Fruit fly (Drosophila melanogaster) whole organism, embryonic: ENCODE data around the gene Rip11.

Experiments used
- Ada2b ChIP-seq: fragments of 200-800 bp; sonication (Bioruptor generic); IDR thresholded peaks from 2 replicates; pipeline ENCODE4 v1.3.6; 2022; ENCODE audit warnings: missing biosample characterization, missing genetic modification characterization
- Atf3 ChIP-seq: fragments of 200-800 bp; sonication (Bioruptor generic); optimal IDR thresholded peaks from 3 replicates; lab custom pipeline; 2016; ENCODE audit warnings: missing biosample characterization, missing genetic modification characterization
- Atf6 ChIP-seq: fragments of 200-800 bp; sonication (Bioruptor generic); IDR thresholded peaks from 2 replicates; pipeline ENCODE4 v1.3.6; 2022; ENCODE audit warnings: missing biosample characterization, missing genetic modification characterization
- Awh ChIP-seq: fragments of 200-800 bp; sonication (Bioruptor generic); IDR thresholded peaks from 2 replicates; pipeline ENCODE4, ENCODE4 v1.3.6; 2022; ENCODE audit warnings: missing biosample characterization, missing genetic modification characterization
- Blimp-1 ChIP-seq: fragments of 200-800 bp; sonication (Bioruptor generic); optimal IDR thresholded peaks from 3 replicates; lab custom pipeline; 2018; ENCODE audit warnings: missing biosample characterization, missing genetic modification characterization, mild to moderate bottlenecking, moderate library complexity, missing genetic modification reagents
- Bteb2 ChIP-seq: fragments of 200-800 bp; sonication (Bioruptor generic); optimal IDR thresholded peaks from 2 replicates; lab custom pipeline; 2016; ENCODE audit warnings: missing biosample characterization, missing genetic modification characterization
- CG10431 ChIP-seq: fragments of 200-800 bp; sonication (Bioruptor generic); optimal IDR thresholded peaks from 3 replicates; lab custom pipeline; 2018; ENCODE audit warnings: missing biosample characterization, mild to moderate bottlenecking, missing genetic modification characterization
- CG10654 ChIP-seq: fragments of 200-800 bp; sonication (Bioruptor generic); optimal IDR thresholded peaks from 2 replicates; lab custom pipeline; 2016; ENCODE audit warnings: missing biosample characterization, missing genetic modification characterization
- CG12299 ChIP-seq: fragments of 200-800 bp; sonication (Bioruptor generic); optimal IDR thresholded peaks from 2 replicates; lab custom pipeline; 2018; ENCODE audit warnings: missing biosample characterization, mild to moderate bottlenecking, missing genetic modification characterization
- CG13624 ChIP-seq: fragments of 200-800 bp; sonication (Bioruptor generic); optimal IDR thresholded peaks from 2 replicates; lab custom pipeline; 2016; ENCODE audit warnings: missing biosample characterization, missing genetic modification characterization
- CG14667 ChIP-seq: fragments of 200-800 bp; sonication (Bioruptor generic); IDR thresholded peaks from 2 replicates; pipeline ENCODE4 v1.3.6; 2022; ENCODE audit warnings: missing biosample characterization, missing genetic modification characterization
- CG15073 ChIP-seq: fragments of 200-800 bp; sonication (Bioruptor generic); optimal IDR thresholded peaks from 2 replicates; lab custom pipeline; 2016; ENCODE audit warnings: missing biosample characterization, missing genetic modification characterization
- CG17328 ChIP-seq: fragments of 200-800 bp; sonication (Bioruptor generic); IDR thresholded peaks from 2 replicates; pipeline ENCODE4 v1.3.6; 2022; ENCODE audit warnings: missing biosample characterization, missing genetic modification characterization
- CG17568 ChIP-seq: fragments of 200-800 bp; sonication (Bioruptor generic); optimal IDR thresholded peaks from 2 replicates; lab custom pipeline; 2018; ENCODE audit warnings: missing biosample characterization, mild to moderate bottlenecking, missing genetic modification characterization, moderate library complexity
- CG2116 ChIP-seq: fragments of 200-800 bp; sonication (Bioruptor generic); optimal IDR thresholded peaks from 3 replicates; lab custom pipeline; 2018; ENCODE audit warnings: missing biosample characterization, mild to moderate bottlenecking, missing genetic modification characterization
- CG30403 ChIP-seq: fragments of 200-800 bp; sonication (Bioruptor generic); optimal IDR thresholded peaks from 3 replicates; lab custom pipeline; 2016; ENCODE audit warnings: missing biosample characterization, missing genetic modification characterization
- CG3065 ChIP-seq: fragments of 200-800 bp; sonication (Bioruptor generic); optimal IDR thresholded peaks from 2 replicates; lab custom pipeline; 2016; ENCODE audit warnings: missing biosample characterization, missing genetic modification characterization
- CG3163 ChIP-seq: fragments of 200-800 bp; sonication (Bioruptor generic); optimal IDR thresholded peaks from 3 replicates; lab custom pipeline; 2016; ENCODE audit warnings: missing biosample characterization, missing genetic modification characterization
- CG34422 ChIP-seq: fragments of 200-800 bp; sonication (Bioruptor generic); IDR thresholded peaks from 3 replicates; pipeline ENCODE4 v1.3.6; 2022; ENCODE audit warnings: missing biosample characterization, missing genetic modification characterization
- CG5180 ChIP-seq: fragments of 200-800 bp; sonication (Bioruptor generic); optimal IDR thresholded peaks from 3 replicates; lab custom pipeline; 2017; ENCODE audit warnings: missing biosample characterization, missing genetic modification characterization, mild to moderate bottlenecking, moderate library complexity, missing genetic modification reagents
- CG5953 ChIP-seq: fragments of 200-800 bp; sonication (Bioruptor generic); IDR thresholded peaks from 2 replicates; pipeline ENCODE4 v1.3.6; 2022; ENCODE audit warnings: missing biosample characterization, missing genetic modification characterization
- CG6272 ChIP-seq: fragments of 200-800 bp; sonication (Bioruptor generic); IDR thresholded peaks from 2 replicates; pipeline ENCODE4 v1.3.6; 2022; ENCODE audit warnings: missing biosample characterization, missing genetic modification characterization
- CG6765 ChIP-seq: fragments of 200-800 bp; sonication (Bioruptor generic); optimal IDR thresholded peaks from 3 replicates; lab custom pipeline; 2017; ENCODE audit warnings: missing biosample characterization, mild to moderate bottlenecking, missing genetic modification characterization
- CG7786 ChIP-seq: fragments of 200-800 bp; sonication (Bioruptor generic); optimal IDR thresholded peaks from 2 replicates; lab custom pipeline; 2016; ENCODE audit warnings: missing biosample characterization, missing genetic modification characterization
- CG7987 ChIP-seq: fragments of 200-800 bp; sonication (Bioruptor generic); optimal IDR thresholded peaks from 2 replicates; lab custom pipeline; 2018; ENCODE audit warnings: missing biosample characterization, mild to moderate bottlenecking, missing genetic modification characterization, moderate library complexity
- CG8281 ChIP-seq: fragments of 200-800 bp; sonication (Bioruptor generic); optimal IDR thresholded peaks from 2 replicates; lab custom pipeline; 2018; ENCODE audit warnings: missing biosample characterization, mild to moderate bottlenecking, missing genetic modification characterization, moderate library complexity
- CG9876 ChIP-seq: fragments of 200-800 bp; sonication (Bioruptor generic); optimal IDR thresholded peaks from 2 replicates; lab custom pipeline; 2016; ENCODE audit warnings: missing biosample characterization, missing genetic modification characterization
- Deaf1 ChIP-seq: fragments of 200-800 bp; optimal IDR thresholded peaks from 3 replicates; lab custom pipeline; 2019; ENCODE audit warnings: missing biosample characterization, mild to moderate bottlenecking, missing genetic modification characterization, moderate library complexity
- Dll ChIP-seq: fragments of 200-800 bp; sonication (Bioruptor generic); IDR thresholded peaks from 4 replicates; pipeline ENCODE4 v1.3.6; 2022; ENCODE audit warnings: missing biosample characterization, missing genetic modification characterization; ENCODE audit not compliant: partially characterized antibody
- ERR ChIP-seq: fragments of 200-800 bp; sonication (Bioruptor generic); optimal IDR thresholded peaks from 2 replicates; lab custom pipeline; 2016; ENCODE audit warnings: missing biosample characterization, missing genetic modification characterization
- Ets65A ChIP-seq: fragments of 200-800 bp; sonication (Bioruptor generic); peaks from one replicate; lab custom pipeline; 2016; ENCODE audit warnings: missing biosample characterization, missing genetic modification characterization
- H2.0 ChIP-seq: fragments of 200-800 bp; sonication (Bioruptor generic); IDR thresholded peaks from 2 replicates; pipeline ENCODE4 v1.3.6; 2022; ENCODE audit warnings: missing biosample characterization, missing genetic modification characterization
- Lhr ChIP-seq: fragments of 200-800 bp; sonication (Bioruptor generic); optimal IDR thresholded peaks from 3 replicates; lab custom pipeline; 2017; ENCODE audit warnings: mild to moderate bottlenecking, missing biosample characterization, missing genetic modification reagents, missing genetic modification characterization
- Pdp1 ChIP-seq, 2 experiments: fragments of 200-800 bp; sonication (Bioruptor generic); optimal IDR thresholded peaks; 3 replicates each; lab custom pipeline; 2016; ENCODE audit warnings: missing biosample characterization in 2 of 2, missing genetic modification characterization in 2 of 2, mild to moderate bottlenecking in 1 of 2, moderate library complexity in 1 of 2
- az2 ChIP-seq: fragments of 200-800 bp; sonication (Bioruptor generic); optimal IDR thresholded peaks from 3 replicates; lab custom pipeline; 2016; ENCODE audit warnings: missing biosample characterization, missing genetic modification characterization
- cato ChIP-seq: fragments of 200-800 bp; sonication (Bioruptor generic); optimal IDR thresholded peaks from 2 replicates; lab custom pipeline; 2016; ENCODE audit warnings: missing biosample characterization, missing genetic modification characterization, borderline replicate concordance
- corto ChIP-seq: fragments of 200-800 bp; sonication (Bioruptor generic); optimal IDR thresholded peaks from 2 replicates; lab custom pipeline; 2016; ENCODE audit warnings: missing biosample characterization, mild to moderate bottlenecking, missing genetic modification characterization, moderate library complexity
- crc ChIP-seq: fragments of 200-800 bp; sonication (Bioruptor generic); optimal IDR thresholded peaks from 2 replicates; lab custom pipeline; 2016; ENCODE audit warnings: missing biosample characterization, missing genetic modification characterization
- ewg ChIP-seq: fragments of 200-800 bp; sonication (Bioruptor generic); optimal IDR thresholded peaks from 3 replicates; lab custom pipeline; 2017; ENCODE audit warnings: mild to moderate bottlenecking, missing biosample characterization, missing genetic modification reagents, missing genetic modification characterization
- gcm ChIP-seq: fragments of 200-800 bp; sonication (Bioruptor generic); optimal IDR thresholded peaks from 2 replicates; lab custom pipeline; 2019; ENCODE audit warnings: missing biosample characterization, mild to moderate bottlenecking, missing genetic modification characterization, moderate library complexity
- grn ChIP-seq: fragments of 200-800 bp; sonication (Bioruptor generic); optimal IDR thresholded peaks from 3 replicates; lab custom pipeline; 2017; ENCODE audit warnings: missing biosample characterization, missing genetic modification characterization
- insv ChIP-seq, 2 experiments: fragments of 200-800 bp; sonication (Bioruptor generic); optimal IDR thresholded peaks; 3 replicates each; lab custom pipeline; 2016 to 2018; ENCODE audit warnings: missing biosample characterization in 2 of 2, missing genetic modification characterization in 2 of 2
- kay ChIP-seq: fragments of 200-800 bp; sonication (Bioruptor generic); optimal IDR thresholded peaks from 2 replicates; lab custom pipeline; 2016; ENCODE audit warnings: missing biosample characterization, missing genetic modification characterization
- onecut ChIP-seq: fragments of 200-800 bp; sonication (Bioruptor generic); IDR thresholded peaks from 2 replicates; pipeline ENCODE4 v1.3.6; 2022; ENCODE audit warnings: missing biosample characterization, missing genetic modification characterization
- ranshi ChIP-seq: fragments of 200-800 bp; sonication (Bioruptor generic); IDR thresholded peaks from 2 replicates; pipeline ENCODE4 v1.3.6; 2022; ENCODE audit warnings: missing biosample characterization, missing genetic modification characterization
- salm ChIP-seq: fragments of 200-800 bp; sonication (Bioruptor generic); optimal IDR thresholded peaks from 2 replicates; lab custom pipeline; 2018; ENCODE audit warnings: missing biosample characterization, mild to moderate bottlenecking, missing genetic modification characterization
- sens-2 ChIP-seq: fragments of 200-800 bp; sonication (Bioruptor generic); IDR thresholded peaks from 2 replicates; pipeline ENCODE4 v1.3.6; 2022; ENCODE audit warnings: missing biosample characterization, missing genetic modification characterization
- sug ChIP-seq: fragments of 200-800 bp; optimal IDR thresholded peaks from 2 replicates; lab custom pipeline; 2019; ENCODE audit warnings: missing biosample characterization, mild to moderate bottlenecking, missing genetic modification characterization, moderate library complexity
- tin ChIP-seq: fragments of 200-800 bp; sonication (Bioruptor generic); optimal IDR thresholded peaks from 3 replicates; lab custom pipeline; 2016; ENCODE audit warnings: missing biosample characterization, missing genetic modification characterization
- tio ChIP-seq: fragments of 200-800 bp; sonication (Bioruptor generic); optimal IDR thresholded peaks from 2 replicates; lab custom pipeline; 2017; ENCODE audit warnings: missing biosample characterization, missing genetic modification characterization, inconsistent platforms
- vnd ChIP-seq: fragments of 200-800 bp; sonication (Bioruptor generic); IDR thresholded peaks from 3 replicates; pipeline ENCODE4 v1.3.6; 2022; ENCODE audit warnings: missing biosample characterization, missing genetic modification characterization; ENCODE audit not compliant: partially characterized antibody
- wek ChIP-seq: fragments of 200-800 bp; sonication (Bioruptor generic); optimal IDR thresholded peaks from 3 replicates; lab custom pipeline; 2018; ENCODE audit warnings: missing biosample characterization, mild to moderate bottlenecking, missing genetic modification characterization, moderate library complexity

Rip11 gene

dm6 chrX:18652879-18653278 is 5.4 kb upstream of the Rip11 start, which contains the start of gene Ing3 (continued):
- TF ChIP-seq H2.0 (GFP tag; lab: Robert Waterston, UW): no peak
- TF ChIP-seq vnd (GFP tag; lab: Robert Waterston, UW): peak; percentile 52; the same call in 1 of the 3 replicates
- peak; percentile 27 for TF ChIP-seq Lhr (GFP tag; lab: Kevin White, UChicago)
- no peak for TF ChIP-seq Blimp-1
- TF ChIP-seq Bteb2: no peak
- no peak for TF ChIP-seq CG5180 (GFP tag; lab: Kevin White, UChicago)
- no peak for TF ChIP-seq tio (GFP tag; lab: Kevin White, UChicago)
- TF ChIP-seq onecut: no peak
- TF ChIP-seq wek (GFP tag; lab: Kevin White, UChicago): no peak
- TF ChIP-seq Deaf1 (tag; lab: Kevin White, UChicago): no peak
- no peak for TF ChIP-seq CG3065 (GFP tag; lab: Kevin White, UChicago)
- no peak for TF ChIP-seq Ada2b (GFP tag; lab: Robert Waterston, UW)
- no peak for TF ChIP-seq tin (GFP tag; lab: Kevin White, UChicago)
- TF ChIP-seq CG15073 (GFP tag; lab: Kevin White, UChicago): no peak
- no peak for TF ChIP-seq Ets65A (GFP tag; lab: Kevin White, UChicago)
- TF ChIP-seq Dll (GFP tag; lab: Robert Waterston, UW): peak; percentile 66; the same call in 3 of the 4 replicates
- TF ChIP-seq CG10431: no peak
- no peak for TF ChIP-seq cato (GFP tag; lab: Kevin White, UChicago)
- no peak for TF ChIP-seq salm (tag; lab: Kevin White, UChicago)
- no peak for TF ChIP-seq sens-2 (GFP tag; lab: Robert Waterston, UW)
- TF ChIP-seq CG7987 (GFP tag; lab: Kevin White, UChicago): no peak
- peak; percentile 25 for TF ChIP-seq ewg
- peak; percentile 78 for TF ChIP-seq CG2116
- no peak for TF ChIP-seq CG9876 (GFP tag; lab: Kevin White, UChicago)
- TF ChIP-seq Awh (GFP tag; lab: Robert Waterston, UW): no peak
- no peak for TF ChIP-seq az2 (GFP tag; lab: Kevin White, UChicago)
- no peak for TF ChIP-seq ranshi (GFP tag; lab: Robert Waterston, UW)
- no peak for TF ChIP-seq CG6272 (GFP tag; lab: Robert Waterston, UW)
- no peak for TF ChIP-seq CG12299 (tag; lab: Kevin White, UChicago)
- TF ChIP-seq CG3163 (GFP tag; lab: Kevin White, UChicago): no peak
- no peak for TF ChIP-seq CG10654
- TF ChIP-seq grn: no peak
- no peak for TF ChIP-seq corto (GFP tag; lab: Kevin White, UChicago)
- TF ChIP-seq CG14667: no peak
- no peak for TF ChIP-seq CG5953 (GFP tag; lab: Robert Waterston, UW)
- no peak for TF ChIP-seq CG6765 (GFP tag; lab: Kevin White, UChicago)
- TF ChIP-seq sug (tag; lab: Kevin White, UChicago): no peak
- no peak for TF ChIP-seq CG30403 (GFP tag; lab: Kevin White, UChicago)
- TF ChIP-seq Atf3 (GFP tag; lab: Kevin White, UChicago): no peak
- no peak for TF ChIP-seq kay
- no peak for TF ChIP-seq CG17568 (GFP tag; lab: Kevin White, UChicago)
- TF ChIP-seq gcm: no peak
- TF ChIP-seq ERR (GFP tag; lab: Kevin White, UChicago): no peak
- TF ChIP-seq CG13624 (GFP tag; lab: Kevin White, UChicago): no peak
- TF ChIP-seq CG7786 (GFP tag; lab: Kevin White, UChicago): no peak
- TF ChIP-seq Pdp1 (GFP tag; optimal IDR thresholded peaks at IDR 0.05; lab: Kevin White, UChicago): no peak
- no peak for TF ChIP-seq CG34422 (GFP tag; lab: Robert Waterston, UW)
- no peak for TF ChIP-seq insv (GFP tag; optimal IDR thresholded peaks at IDR 0.05; lab: Kevin White, UChicago)
- no peak for TF ChIP-seq Atf6
- no peak for TF ChIP-seq CG8281 (tag; lab: Kevin White, UChicago)
- TF ChIP-seq crc (GFP tag; lab: Kevin White, UChicago): no peak
- no peak for TF ChIP-seq CG17328 (GFP tag; lab: Robert Waterston, UW)
